Worm (Caenorhabditis elegans) whole organism, early embryonic: ENCODE results near the gene K02E7.10.

Source experiments
- B0310.2 ChIP-seq: sonication (generic microtip); optimal IDR thresholded peaks from 2 replicates; lab custom pipeline; 2016; ENCODE audit warnings: mild to moderate bottlenecking, missing genetic modification characterization, missing compliant biosample characterization
- F13C5.2 ChIP-seq: sonication (generic microtip); optimal IDR thresholded peaks from 2 replicates; lab custom pipeline; 2017; ENCODE audit warnings: mild to moderate bottlenecking, missing genetic modification characterization, inconsistent platforms, missing compliant biosample characterization
- aly-1 ChIP-seq: sonication (generic microtip); optimal IDR thresholded peaks from 2 replicates; lab custom pipeline; 2016; ENCODE audit warnings: missing genetic modification characterization, missing compliant biosample characterization
- ama-1 ChIP-seq: fragments of 150-350 bp; optimal IDR thresholded peaks from 2 replicates; lab custom pipeline; 2014
- ceh-13 ChIP-seq: fragments of 200-800 bp; sonication (Bioruptor generic); optimal IDR thresholded peaks from 2 replicates; lab custom pipeline; 2018; ENCODE audit warnings: mild to moderate bottlenecking, missing genetic modification characterization, missing compliant biosample characterization
- ceh-36 ChIP-seq: sonication (generic microtip); optimal IDR thresholded peaks from 2 replicates; lab custom pipeline; 2016; ENCODE audit warnings: missing genetic modification characterization, inconsistent platforms, missing compliant biosample characterization
- ets-7 ChIP-seq: sonication (generic microtip); optimal IDR thresholded peaks from 2 replicates; lab custom pipeline; 2016; ENCODE audit warnings: missing genotype, missing genetic modification characterization, missing compliant biosample characterization
- flt-1 ChIP-seq: fragments of 200-800 bp; sonication (Bioruptor generic); IDR thresholded peaks from 2 replicates; pipeline ENCODE4 v1.3.6; 2022; ENCODE audit warnings: missing genetic modification characterization, missing compliant biosample characterization
- hmbx-1 ChIP-seq: sonication (generic microtip); optimal IDR thresholded peaks from 2 replicates; lab custom pipeline; 2016; ENCODE audit warnings: mild to moderate bottlenecking, missing genetic modification characterization, missing compliant biosample characterization
- hmg-4 ChIP-seq: fragments of 200-800 bp; sonication (Bioruptor generic); optimal IDR thresholded peaks from 2 replicates; lab custom pipeline; 2018; ENCODE audit warnings: mild to moderate bottlenecking, missing genetic modification characterization, missing compliant biosample characterization
- hnd-1 ChIP-seq: sonication (generic microtip); optimal IDR thresholded peaks from 2 replicates; lab custom pipeline; 2016; ENCODE audit warnings: missing genetic modification characterization, missing compliant biosample characterization
- pes-1 ChIP-seq: fragments of 200-800 bp; sonication (Bioruptor generic); IDR thresholded peaks from 2 replicates; pipeline ENCODE4 v1.3.6; 2022; ENCODE audit warnings: missing genetic modification reagents, missing genetic modification characterization, missing compliant biosample characterization
- scrt-1 ChIP-seq: fragments of 200-800 bp; sonication (Bioruptor generic); IDR thresholded peaks from 2 replicates; pipeline ENCODE4 v1.3.6; 2022; ENCODE audit warnings: missing genetic modification characterization, missing compliant biosample characterization
- sea-1 ChIP-seq: fragments of 200-800 bp; sonication (Bioruptor generic); conservative IDR thresholded peaks from 2 replicates; pipeline ENCODE4 v1.3.6; 2022; ENCODE audit warnings: missing genetic modification characterization, missing compliant biosample characterization
- tbx-11 ChIP-seq: fragments of 200-800 bp; sonication (Bioruptor generic); IDR thresholded peaks from 2 replicates; pipeline ENCODE4 v1.3.6; 2022; ENCODE audit warnings: missing genetic modification characterization, missing compliant biosample characterization
- tbx-37 ChIP-seq: fragments of 200-800 bp; sonication (Bioruptor generic); conservative IDR thresholded peaks from 2 replicates; pipeline ENCODE4 v1.3.6; 2022; ENCODE audit warnings: missing genetic modification reagents, missing genetic modification characterization, missing compliant biosample characterization
- tra-4 ChIP-seq: sonication (generic microtip); optimal IDR thresholded peaks from 2 replicates; lab custom pipeline; 2017; ENCODE audit warnings: missing genetic modification characterization, missing compliant biosample characterization

K02E7.10 gene

DNA sequence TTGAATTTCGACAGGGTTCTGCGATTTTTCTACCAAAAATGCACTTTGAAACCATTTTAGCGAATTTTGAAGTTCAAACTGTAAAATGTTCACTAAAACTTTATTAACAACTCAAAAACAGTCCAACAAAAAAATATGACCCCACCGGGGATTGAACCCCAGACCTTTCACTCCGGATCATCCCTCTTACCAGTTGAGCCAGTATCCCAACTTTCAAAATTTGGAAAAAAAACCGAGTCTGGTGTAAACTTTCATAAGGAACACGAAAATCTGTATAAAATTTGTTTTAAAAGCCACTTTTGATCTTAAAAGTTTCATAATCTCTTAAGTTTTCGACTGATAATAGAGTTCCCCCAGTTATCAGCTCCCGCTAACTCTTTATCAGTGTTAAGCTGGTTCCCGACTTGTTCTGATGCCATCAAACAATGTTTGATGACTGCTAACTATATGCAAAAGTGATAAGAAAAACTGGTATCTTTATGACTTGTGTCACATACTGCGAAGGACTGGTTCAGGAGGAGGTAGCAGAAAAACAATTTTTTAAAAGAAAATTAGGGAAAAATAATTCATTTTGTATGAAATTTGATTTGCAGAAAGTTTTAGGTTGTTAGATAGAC, 36.8 kb upstream of the K02E7.10 start:
- TF ChIP-seq hmg-4 (GFP tag; lab: Kevin White, UChicago) (no peak), ama-1 (lab: Kevin White, UChicago) (no peak)

DNA sequence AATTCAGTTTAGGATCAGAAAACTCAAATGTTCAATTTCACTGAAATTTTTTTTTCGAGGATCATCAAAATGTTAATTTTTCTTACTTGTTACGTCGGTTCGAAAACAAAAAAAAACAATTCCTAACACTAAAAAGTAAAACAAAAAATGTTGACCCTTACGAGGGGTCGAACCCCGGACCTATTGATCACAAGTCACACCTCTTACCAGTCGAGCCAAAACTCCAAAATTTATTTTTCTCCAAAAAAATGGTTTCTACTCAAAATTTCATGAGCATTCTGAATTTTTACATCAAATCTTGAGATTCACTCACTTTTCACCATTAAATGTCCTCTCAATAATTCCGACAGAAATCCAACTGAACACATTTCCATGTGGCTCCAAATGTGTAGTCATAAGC, 35.4 kb upstream of the K02E7.10 start:
- no peak for TF ChIP-seq hnd-1
- no peak for TF ChIP-seq scrt-1 (GFP tag; lab: Robert Waterston, UW)
- no peak for TF ChIP-seq flt-1 (GFP tag; lab: Robert Waterston, UW)
- no peak for TF ChIP-seq hmbx-1 (tag; lab: Kevin White, UChicago)
- TF ChIP-seq ceh-13 (GFP tag; lab: Kevin White, UChicago), result no peak
- TF ChIP-seq B0310.2 (tag; lab: Kevin White, UChicago), result no peak

DNA sequence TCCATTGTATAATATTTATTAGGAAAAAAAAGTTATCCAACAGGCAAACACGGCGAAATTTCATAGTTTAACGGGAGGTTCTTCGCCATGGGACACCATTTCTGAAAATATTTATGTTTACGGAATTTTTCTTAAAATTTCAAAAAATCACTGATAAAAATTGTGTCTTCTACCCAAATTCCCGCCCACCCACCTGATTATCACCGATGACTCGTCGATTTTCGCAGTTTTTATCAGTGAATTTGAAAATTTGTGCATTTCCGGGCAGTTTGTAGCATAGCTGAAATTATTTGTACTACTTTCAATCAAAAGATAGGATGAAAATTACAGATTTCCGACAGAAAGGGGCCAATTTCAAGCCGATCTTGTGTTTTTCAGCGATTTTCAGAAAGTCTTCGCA, 34.6 kb upstream of the K02E7.10 start:
- TF ChIP-seq scrt-1 (GFP tag; lab: Robert Waterston, UW) (no peak), hnd-1 (no peak), tra-4 (tag; lab: Kevin White, UChicago) (no peak), tbx-11 (no peak), tbx-37 (no peak), B0310.2 (tag; lab: Kevin White, UChicago) (no peak), aly-1 (tag; lab: Kevin White, UChicago) (no peak)

DNA sequence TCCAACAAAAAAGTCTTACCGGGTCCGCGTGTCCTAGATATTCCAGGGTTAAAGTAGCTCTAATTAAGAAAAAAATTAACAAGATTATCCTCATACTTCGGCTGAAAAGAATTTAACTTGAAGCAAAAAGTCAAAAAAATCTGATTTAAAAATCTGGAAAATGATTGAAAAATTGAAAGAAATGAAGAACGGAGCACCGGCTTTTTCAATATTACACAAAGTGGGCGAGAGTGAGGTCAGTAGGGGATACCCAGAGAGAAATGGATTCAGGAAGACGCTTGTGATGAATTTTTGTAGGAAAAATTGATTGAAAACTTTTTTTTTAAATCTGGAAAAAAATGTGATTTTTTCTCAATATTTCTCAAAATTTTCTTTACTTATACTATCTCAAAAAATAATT, 33.9 kb upstream of the K02E7.10 start, which contains the start of gene pho-14:
pho-14 (minus strand) TSS at position 101 of the 400 bp plus-strand sequence.
- TF ChIP-seq F13C5.2 (no peak), B0310.2 (tag; lab: Kevin White, UChicago) (no peak), aly-1 (tag; lab: Kevin White, UChicago) (no peak), tbx-11 (no peak), tbx-37 (no peak), ama-1 (lab: Kevin White, UChicago) (no peak), sea-1 (GFP tag; lab: Robert Waterston, UW) (no peak), ceh-36 (tag; lab: Kevin White, UChicago) (no peak), ets-7 (no peak), hmbx-1 (tag; lab: Kevin White, UChicago) (no peak), hmg-4 (GFP tag; lab: Kevin White, UChicago) (no peak), scrt-1 (GFP tag; lab: Robert Waterston, UW) (no peak), flt-1 (GFP tag; lab: Robert Waterston, UW) (no peak), hnd-1 (no peak), pes-1 (GFP tag; lab: Robert Waterston, UW) (no peak)

DNA sequence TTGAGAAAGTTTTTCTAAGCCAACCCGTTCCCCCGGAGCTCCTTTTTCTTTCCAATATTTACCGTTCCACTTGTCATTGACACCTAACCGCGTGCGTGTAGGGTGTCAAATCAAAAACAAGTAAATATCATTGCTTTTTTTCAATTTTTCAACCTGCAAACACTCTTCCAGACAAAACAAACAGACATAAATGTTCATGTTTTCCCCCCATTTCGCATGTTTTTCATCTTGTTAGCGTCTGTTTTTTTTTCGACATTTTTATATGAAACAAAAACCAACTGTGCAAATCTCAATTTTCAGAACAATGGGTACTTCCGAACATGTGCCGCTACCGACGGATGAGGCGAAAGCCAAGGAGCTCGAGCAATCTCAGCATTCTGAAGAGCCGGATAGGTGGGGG, 24.9 kb upstream of the K02E7.10 start, which contains the start of gene snf-3:
snf-3 (plus strand) TSS at position 301 of the 400 bp plus-strand sequence.
- no peak for TF ChIP-seq aly-1 (tag; lab: Kevin White, UChicago)

DNA sequence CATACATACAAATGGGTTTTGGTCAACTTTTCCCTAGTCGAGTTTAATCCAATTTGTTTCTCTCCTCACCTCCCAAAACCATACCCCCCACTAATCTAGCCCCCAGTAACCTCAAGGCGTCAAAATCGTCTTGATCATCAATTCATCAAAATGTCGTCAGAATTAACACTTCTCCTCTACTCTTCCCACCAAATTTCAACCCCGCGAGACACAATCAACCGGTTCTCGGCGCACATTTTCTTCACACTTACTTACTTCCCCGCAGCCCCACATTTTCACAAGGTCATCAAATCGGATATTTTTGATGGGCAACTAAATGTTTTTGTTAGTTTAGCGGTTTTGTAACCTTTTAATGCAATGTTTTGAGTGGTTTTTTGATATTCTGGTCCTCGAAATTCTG, 23.9 kb upstream of the K02E7.10 start:
- no peak for TF ChIP-seq ceh-36 (tag; lab: Kevin White, UChicago)

DNA sequence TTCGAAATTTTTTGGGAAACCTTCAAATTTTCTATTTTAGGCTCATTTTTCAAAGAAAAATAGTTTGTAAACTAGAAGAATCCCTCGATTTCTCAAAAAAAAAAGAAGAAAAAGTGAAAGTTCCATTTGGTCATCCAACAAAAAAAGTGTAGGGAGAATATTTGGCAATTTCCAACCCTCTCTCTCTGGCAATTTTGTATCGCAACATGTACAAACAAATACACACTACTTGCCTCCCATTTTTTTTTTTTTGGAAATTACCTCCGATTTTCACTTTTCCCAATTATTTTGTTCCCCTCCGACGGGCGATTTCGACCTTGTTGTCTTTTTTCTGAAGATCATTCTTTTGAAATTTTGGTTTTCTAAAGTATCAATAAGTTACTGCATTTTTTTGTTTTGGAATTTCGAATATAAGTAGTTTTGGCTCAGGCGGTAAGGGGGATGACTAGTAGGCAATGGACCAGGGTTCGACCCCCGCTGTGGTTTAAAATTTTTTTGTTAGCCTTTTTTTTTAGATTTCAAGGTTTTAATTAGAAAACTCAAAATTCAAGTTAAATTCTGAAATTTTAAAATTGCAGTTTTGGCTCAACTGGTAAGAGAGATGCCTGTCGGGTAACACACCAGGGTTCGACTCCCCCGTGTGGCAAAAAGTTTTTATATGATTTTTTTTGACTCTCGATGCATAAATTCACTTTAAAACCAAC, 21.9 kb upstream of the K02E7.10 start:
- TF ChIP-seq tbx-37, result no peak
- TF ChIP-seq flt-1 (GFP tag; lab: Robert Waterston, UW), result no peak
- no peak for TF ChIP-seq pes-1 (GFP tag; lab: Robert Waterston, UW)
- no peak for TF ChIP-seq tbx-11

DNA sequence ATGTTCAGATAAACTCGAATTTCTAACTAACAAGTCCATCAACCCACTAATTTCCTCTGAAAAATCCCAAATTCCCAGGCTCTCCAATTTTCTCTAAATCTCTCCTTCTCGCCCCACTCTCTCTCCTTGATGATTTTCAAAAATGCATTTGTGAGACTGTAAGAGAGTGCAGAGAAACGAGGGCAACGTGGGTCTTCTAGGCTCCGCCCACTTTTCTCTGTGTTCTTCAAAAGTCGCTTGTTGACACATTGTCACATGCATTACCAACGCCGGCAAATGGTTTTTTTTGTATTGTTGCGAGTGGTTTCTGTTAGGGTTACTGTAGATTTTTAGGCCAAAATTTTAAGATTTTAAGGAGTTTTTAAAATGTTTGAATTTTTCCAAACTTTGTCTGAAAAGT, 19.7 kb upstream of the K02E7.10 start:
- TF ChIP-seq sea-1 (GFP tag; lab: Robert Waterston, UW) (no peak), hnd-1 (no peak), F13C5.2 (no peak), tra-4 (tag; lab: Kevin White, UChicago) (no peak), ceh-36 (tag; lab: Kevin White, UChicago) (no peak), scrt-1 (GFP tag; lab: Robert Waterston, UW) (no peak), ama-1 (lab: Kevin White, UChicago) (no peak), tbx-11 (no peak), aly-1 (tag; lab: Kevin White, UChicago) (no peak), B0310.2 (tag; lab: Kevin White, UChicago) (no peak), tbx-37 (no peak), ets-7 (no peak), ceh-13 (GFP tag; lab: Kevin White, UChicago) (no peak), flt-1 (GFP tag; lab: Robert Waterston, UW) (no peak), pes-1 (GFP tag; lab: Robert Waterston, UW) (no peak), hmg-4 (GFP tag; lab: Kevin White, UChicago) (no peak)

DNA sequence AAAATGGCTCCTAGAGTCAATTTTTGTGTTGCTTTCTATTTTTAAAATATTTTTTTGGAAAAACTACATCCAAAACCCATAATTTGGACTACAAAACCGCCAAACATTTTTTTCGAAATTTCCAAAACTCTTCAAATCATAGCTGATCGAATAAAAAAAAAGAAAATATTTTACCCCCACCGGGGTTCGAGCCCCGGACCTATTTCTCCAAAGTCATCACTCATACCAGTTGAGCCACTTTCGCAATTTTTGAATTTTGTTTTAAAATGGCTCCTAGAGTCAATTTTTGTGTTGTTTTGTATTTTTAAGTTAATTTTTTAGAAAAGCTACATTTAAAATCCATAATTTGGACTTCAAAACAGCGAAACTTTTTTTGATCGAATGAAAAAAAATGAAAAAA, 18.7 kb upstream of the K02E7.10 start:
- no peak for TF ChIP-seq pes-1 (GFP tag; lab: Robert Waterston, UW)
- TF ChIP-seq scrt-1 (GFP tag; lab: Robert Waterston, UW), result no peak
- no peak for TF ChIP-seq B0310.2 (tag; lab: Kevin White, UChicago)
- no peak for TF ChIP-seq tbx-11
- no peak for TF ChIP-seq ets-7
- TF ChIP-seq tbx-37, result no peak
- no peak for TF ChIP-seq ama-1 (lab: Kevin White, UChicago)
- no peak for TF ChIP-seq ceh-13 (GFP tag; lab: Kevin White, UChicago)
- TF ChIP-seq aly-1 (tag; lab: Kevin White, UChicago), result no peak
- no peak for TF ChIP-seq flt-1 (GFP tag; lab: Robert Waterston, UW)
- no peak for TF ChIP-seq F13C5.2
- no peak for TF ChIP-seq sea-1 (GFP tag; lab: Robert Waterston, UW)
- TF ChIP-seq ceh-36 (tag; lab: Kevin White, UChicago), result no peak
- no peak for TF ChIP-seq hmg-4 (GFP tag; lab: Kevin White, UChicago)
- TF ChIP-seq hnd-1, result no peak
- no peak for TF ChIP-seq hmbx-1 (tag; lab: Kevin White, UChicago)
- no peak for TF ChIP-seq tra-4 (tag; lab: Kevin White, UChicago)
